Fruit fly (Drosophila melanogaster): ENCODE measurements around the gene CG43055.

dm6 chr2L:4393842-4394421, 17.0 kb upstream of the CG43055 start, which contains the start of gene CG3652:
- TF ChIP-seq Pif1A (GFP tag; optimal IDR thresholded peaks at IDR 0.05) (no peak), CG15710 (tag; optimal IDR thresholded peaks at IDR 0.05) (no peak)

All from whole organism, pupa.